Worm (Caenorhabditis elegans) whole organism, young adult: ENCODE results near the gene Y40C5A.4.

ENCODE experiments used
- B0336.3 ChIP-seq: fragments of 200-800 bp; sonication (Bioruptor generic); IDR thresholded peaks from 2 replicates; pipeline ENCODE4 v1.3.6; 2022; ENCODE audit warnings: missing genetic modification characterization, missing compliant biosample characterization
- F10E7.11 ChIP-seq: sonication (generic microtip); optimal IDR thresholded peaks from 2 replicates; lab custom pipeline; 2017; ENCODE audit warnings: mild to moderate bottlenecking, missing genetic modification characterization, moderate library complexity, missing compliant biosample characterization
- F23B12.7 ChIP-seq: sonication (generic microtip); optimal IDR thresholded peaks from 2 replicates; lab custom pipeline; 2017; ENCODE audit warnings: missing genetic modification characterization, mild to moderate bottlenecking, missing compliant biosample characterization, antibody characterized with exemption, moderate library complexity; ENCODE audit not compliant: insufficient read depth
- F33H1.4 ChIP-seq: fragments of 200-800 bp; sonication (Bioruptor generic); IDR thresholded peaks from 2 replicates; pipeline ENCODE4 v1.3.6; 2022; ENCODE audit warnings: missing genetic modification reagents, missing genetic modification characterization, missing compliant biosample characterization
- F37B4.10 ChIP-seq: fragments of 200-800 bp; sonication (Bioruptor generic); IDR thresholded peaks from 2 replicates; pipeline ENCODE4 v1.3.6; 2022; ENCODE audit warnings: missing genetic modification characterization, missing compliant biosample characterization
- F52B5.7 ChIP-seq: sonication (generic microtip); optimal IDR thresholded peaks from 2 replicates; lab custom pipeline; 2016; ENCODE audit warnings: mild to moderate bottlenecking, missing genetic modification characterization, missing compliant biosample characterization
- F55B11.4 ChIP-seq: sonication (generic microtip); optimal IDR thresholded peaks from 2 replicates; lab custom pipeline; 2016; ENCODE audit warnings: missing compliant biosample characterization, missing genetic modification characterization, borderline replicate concordance; ENCODE audit not compliant: insufficient read depth
- K11D2.4 ChIP-seq: fragments of 200-800 bp; sonication (Bioruptor generic); IDR thresholded peaks from 2 replicates; pipeline ENCODE4 v1.3.6; 2022; ENCODE audit warnings: missing genetic modification reagents, missing genetic modification characterization, missing compliant biosample characterization
- K12H6.12 ChIP-seq: fragments of 200-800 bp; sonication (Bioruptor generic); optimal IDR thresholded peaks from 2 replicates; lab custom pipeline; 2018; ENCODE audit warnings: mild to moderate bottlenecking, missing genetic modification characterization, missing compliant biosample characterization
- Y53G8AR.9 ChIP-seq: fragments of 200-800 bp; sonication (Bioruptor generic); conservative IDR thresholded peaks from 2 replicates; pipeline ENCODE4 v1.3.6; 2022; ENCODE audit warnings: missing genetic modification reagents, missing genetic modification characterization, missing compliant biosample characterization
- Y79H2A.3 ChIP-seq: fragments of 200-800 bp; sonication (Bioruptor generic); conservative IDR thresholded peaks from 2 replicates; pipeline ENCODE4 v1.3.6; 2022; ENCODE audit warnings: missing genetic modification reagents, missing genetic modification characterization, missing compliant biosample characterization
- ZK185.1 ChIP-seq: sonication (generic microtip); optimal IDR thresholded peaks from 2 replicates; lab custom pipeline; 2016; ENCODE audit warnings: mild to moderate bottlenecking, missing genetic modification characterization, missing compliant biosample characterization; ENCODE audit not compliant: poor library complexity, severe bottlenecking
- atf-7 ChIP-seq: sonication (generic microtip); optimal IDR thresholded peaks from 2 replicates; lab custom pipeline; 2017; ENCODE audit warnings: mild to moderate bottlenecking, missing genetic modification characterization, missing compliant biosample characterization
- attf-5 ChIP-seq: fragments of 200-800 bp; sonication (Bioruptor generic); optimal IDR thresholded peaks from 2 replicates; lab custom pipeline; 2018; ENCODE audit warnings: mild to moderate bottlenecking, missing genetic modification characterization, missing compliant biosample characterization
- bed-2 ChIP-seq: fragments of 200-800 bp; sonication (Bioruptor generic); IDR thresholded peaks from 2 replicates; pipeline ENCODE4 v1.3.6; 2022; ENCODE audit warnings: missing genetic modification reagents, missing genetic modification characterization, missing compliant biosample characterization
- ceh-27 ChIP-seq: fragments of 200-800 bp; sonication (Bioruptor generic); optimal IDR thresholded peaks from 2 replicates; lab custom pipeline; 2018; ENCODE audit warnings: mild to moderate bottlenecking, missing genetic modification characterization, moderate library complexity, missing compliant biosample characterization
- chd-7 ChIP-seq: sonication (generic microtip); optimal IDR thresholded peaks from 2 replicates; lab custom pipeline; 2016; ENCODE audit warnings: mild to moderate bottlenecking, missing genetic modification characterization, moderate library complexity, missing compliant biosample characterization
- dpff-1 ChIP-seq: sonication (generic microtip); optimal IDR thresholded peaks from 2 replicates; lab custom pipeline; 2017; ENCODE audit warnings: mild to moderate bottlenecking, missing genetic modification characterization, missing compliant biosample characterization
- efl-1 ChIP-seq: fragments of 150-350 bp; optimal IDR thresholded peaks from 2 replicates; lab custom pipeline; 2014; ENCODE audit warnings: missing biosample characterization, missing genetic modification reagents, missing genetic modification characterization
- egl-44 ChIP-seq: fragments of 200-800 bp; sonication (Bioruptor generic); IDR thresholded peaks from 2 replicates; pipeline ENCODE4 v1.3.6; 2022; ENCODE audit warnings: missing genetic modification reagents, missing genetic modification characterization, missing compliant biosample characterization
- egrh-3 ChIP-seq: fragments of 200-800 bp; sonication (Bioruptor generic); IDR thresholded peaks from 2 replicates; pipeline ENCODE4 v1.3.6; 2022; ENCODE audit warnings: missing genetic modification reagents, missing genetic modification characterization, missing compliant biosample characterization
- hmg-1.2 ChIP-seq: fragments of 200-800 bp; sonication (Bioruptor generic); IDR thresholded peaks from 2 replicates; pipeline ENCODE4 v1.3.6; 2022; ENCODE audit warnings: missing genetic modification reagents, missing genetic modification characterization, missing compliant biosample characterization
- hsf-1 ChIP-seq: fragments of 200-800 bp; sonication (Bioruptor generic); IDR thresholded peaks from 2 replicates; pipeline ENCODE4 v1.3.6; 2022; ENCODE audit warnings: missing genetic modification reagents, missing genetic modification characterization, missing compliant biosample characterization
- lag-1 ChIP-seq: fragments of 200-800 bp; sonication (Bioruptor generic); IDR thresholded peaks from 2 replicates; pipeline ENCODE4 v1.3.6; 2022; ENCODE audit warnings: missing genetic modification reagents, missing genetic modification characterization, missing compliant biosample characterization
- let-607 ChIP-seq, 2 experiments: fragments of 200-800 bp in 1 of 2; sonication (Bioruptor generic) in 1 of 2; sonication (generic microtip) in 1 of 2; optimal IDR thresholded peaks; 2 replicates each; lab custom pipeline; 2016 to 2018; ENCODE audit warnings: mild to moderate bottlenecking in 2 of 2, missing compliant biosample characterization in 2 of 2, missing genetic modification characterization in 2 of 2, moderate library complexity in 2 of 2, missing genotype in 1 of 2
- lin-35 ChIP-seq, 3 experiments: fragments of 150-350 bp in 2 of 3; sonication (generic microtip) in 1 of 3; optimal IDR thresholded peaks; 2 replicates each; lab custom pipeline; 2014 to 2018; ENCODE audit warnings: missing biosample characterization in 3 of 3, missing genetic modification characterization in 3 of 3, missing genetic modification reagents in 3 of 3
- lin-40 ChIP-seq: sonication (generic microtip); optimal IDR thresholded peaks from 2 replicates; lab custom pipeline; 2016; ENCODE audit warnings: missing genetic modification characterization, mild to moderate bottlenecking, missing compliant biosample characterization, missing genotype, missing genetic modification reagents
- lin-54 ChIP-seq: fragments of 200-800 bp; sonication (Bioruptor generic); optimal IDR thresholded peaks from 2 replicates; lab custom pipeline; 2018; ENCODE audit warnings: mild to moderate bottlenecking, missing genetic modification characterization, missing compliant biosample characterization
- madf-10 ChIP-seq: sonication (generic microtip); optimal IDR thresholded peaks from 2 replicates; lab custom pipeline; 2016; ENCODE audit warnings: mild to moderate bottlenecking, missing genetic modification characterization, missing compliant biosample characterization
- mcd-1 ChIP-seq: fragments of 200-800 bp; sonication (Bioruptor generic); IDR thresholded peaks from 2 replicates; pipeline ENCODE4 v1.3.6; 2022; ENCODE audit warnings: missing genetic modification reagents, missing genetic modification characterization, missing compliant biosample characterization
- nfyb-1 ChIP-seq: fragments of 200-800 bp; sonication (Bioruptor generic); IDR thresholded peaks from 2 replicates; pipeline ENCODE4 v1.3.6; 2022; ENCODE audit warnings: missing genetic modification reagents, missing genetic modification characterization, missing compliant biosample characterization
- pbrm-1 ChIP-seq: fragments of 200-800 bp; sonication (Bioruptor generic); IDR thresholded peaks from 2 replicates; pipeline ENCODE4 v1.3.6; 2022; ENCODE audit warnings: missing genetic modification reagents, missing genetic modification characterization, missing compliant biosample characterization
- rcor-1 ChIP-seq: fragments of 200-800 bp; sonication (Bioruptor generic); IDR thresholded peaks from 2 replicates; pipeline ENCODE4 v1.3.6; 2022; ENCODE audit warnings: missing genetic modification reagents, missing genetic modification characterization, missing compliant biosample characterization
- sptf-2 ChIP-seq: fragments of 200-800 bp; sonication (Bioruptor generic); optimal IDR thresholded peaks from 2 replicates; lab custom pipeline; 2018; ENCODE audit warnings: mild to moderate bottlenecking, missing genetic modification characterization, missing compliant biosample characterization
- zfh-2 ChIP-seq: fragments of 200-800 bp; sonication (Bioruptor generic); conservative IDR thresholded peaks from 2 replicates; pipeline ENCODE4 v1.3.6; 2022; ENCODE audit warnings: missing genetic modification reagents, missing genetic modification characterization, missing compliant biosample characterization
- zim-3 ChIP-seq: sonication (generic microtip); optimal IDR thresholded peaks from 2 replicates; lab custom pipeline; 2017; ENCODE audit warnings: mild to moderate bottlenecking, missing genetic modification characterization, moderate library complexity, missing compliant biosample characterization

Gene Y40C5A.4

DNA sequence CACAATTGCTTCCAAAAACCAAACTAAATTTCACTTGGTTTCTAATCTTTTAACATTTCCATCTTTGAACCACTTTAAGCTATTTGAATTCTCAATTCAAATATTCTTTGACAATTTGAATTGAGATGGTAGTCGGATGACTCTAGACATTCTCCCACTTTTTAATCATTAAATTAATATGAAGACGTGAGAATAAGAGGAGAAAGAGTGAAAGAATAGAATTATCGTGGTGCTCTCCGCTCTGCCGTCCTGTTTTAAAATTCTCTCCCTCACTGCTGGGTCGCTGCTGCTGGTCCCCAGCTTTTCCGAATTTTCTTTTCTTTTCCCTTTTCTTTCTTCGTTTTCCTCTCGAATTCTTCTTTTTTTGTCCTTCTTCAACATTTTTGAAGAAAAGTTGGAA, 38.5 kb upstream of the Y40C5A.4 start:
- TF ChIP-seq lag-1 (GFP tag; lab: Robert Waterston, UW) (no peak), lin-54 (no peak), bed-2 (no peak), egl-44 (GFP tag; lab: Robert Waterston, UW) (no peak), efl-1 (GFP tag; lab: Kevin White, UChicago) (no peak), ZK185.1 (tag; lab: Kevin White, UChicago) (no peak), zim-3 (tag; lab: Kevin White, UChicago) (no peak), rcor-1 (GFP tag; lab: Robert Waterston, UW) (no peak), Y79H2A.3 (GFP tag; lab: Robert Waterston, UW) (no peak), lin-40 (tag; lab: Kevin White, UChicago) (no peak), F55B11.4 (no peak), B0336.3 (GFP tag; lab: Robert Waterston, UW) (no peak), F23B12.7 (no peak)

DNA sequence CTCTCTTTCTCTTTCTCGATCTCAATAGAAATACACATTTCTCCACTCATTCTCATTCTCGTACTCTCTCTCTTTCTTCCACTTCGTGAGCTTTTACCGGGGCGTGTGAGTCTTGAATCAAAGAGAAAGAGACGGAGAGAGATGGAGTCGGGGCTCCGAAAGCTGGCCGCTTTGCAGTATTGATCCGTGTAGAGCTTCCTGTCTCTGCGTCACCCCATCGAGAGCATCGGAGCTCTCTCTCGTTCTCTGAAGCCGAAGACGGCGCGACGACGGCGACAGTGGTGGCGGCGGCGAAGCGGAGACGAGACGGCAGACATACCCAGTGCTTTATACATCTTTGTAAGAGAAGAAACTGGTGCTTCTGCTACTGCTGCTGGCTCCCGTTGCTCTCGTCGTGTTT, 37.2 kb upstream of the Y40C5A.4 start:
- TF ChIP-seq Y79H2A.3 (GFP tag; lab: Robert Waterston, UW) (no peak), sptf-2 (GFP tag; lab: Kevin White, UChicago) (no peak), egrh-3 (GFP tag; lab: Robert Waterston, UW) (peak; percentile 80), zfh-2 (GFP tag; lab: Robert Waterston, UW) (peak; percentile 98), K11D2.4 (GFP tag; lab: Robert Waterston, UW) (peak; percentile 63; the same call in 1 of the 2 replicates), madf-10 (tag; lab: Kevin White, UChicago) (peak; percentile 94), Y53G8AR.9 (no peak), nfyb-1 (peak; percentile 73), let-607 (tag; optimal IDR thresholded peaks at IDR 0.05; lab: Kevin White, UChicago) (no peak), lin-40 (tag; lab: Kevin White, UChicago) (peak; percentile 75), mcd-1 (peak; percentile 56; the same call in 1 of the 2 replicates), atf-7 (peak; percentile 16), F37B4.10 (GFP tag; lab: Robert Waterston, UW) (0 out of 2 replicates have a peak, but pooled peaks have one; percentile 34), lin-35 (GFP tag; optimal IDR thresholded peaks at IDR 0.05; lab: Kevin White, UChicago) (peak in 1 of 3 experiments; percentile 45), F52B5.7 (tag; lab: Kevin White, UChicago) (peak; percentile 26), pbrm-1 (GFP tag; lab: Robert Waterston, UW) (0 out of 2 replicates have a peak, but pooled peaks have one; percentile 24), hmg-1.2 (GFP tag; lab: Robert Waterston, UW) (peak; percentile 51; the same call in 1 of the 2 replicates), attf-5 (peak; percentile 48), K12H6.12 (tag; lab: Kevin White, UChicago) (peak; percentile 89), F10E7.11 (tag; lab: Kevin White, UChicago) (no peak), F33H1.4 (GFP tag; lab: Robert Waterston, UW) (0 out of 2 replicates have a peak, but pooled peaks have one; percentile 20), hsf-1 (GFP tag; lab: Robert Waterston, UW) (no peak), chd-7 (tag; lab: Kevin White, UChicago) (peak; percentile 50), ceh-27 (GFP tag; lab: Kevin White, UChicago) (peak; percentile 58), dpff-1 (no peak), rcor-1 (GFP tag; lab: Robert Waterston, UW) (peak; percentile 73)
